Fruit fly (Drosophila melanogaster) whole organism, wandering third instar larva: ENCODE results near the gene eIF3f1.

Experiments
- Abd-B ChIP-seq: fragments of >200 bp; optimal IDR thresholded peaks from 2 replicates; lab custom pipeline; 2017; ENCODE audit warnings: missing biosample characterization, missing genetic modification characterization
- CG32264 ChIP-seq: fragments of 200-800 bp; sonication (Bioruptor generic); optimal IDR thresholded peaks from 2 replicates; lab custom pipeline; 2016; ENCODE audit warnings: missing biosample characterization, missing genetic modification characterization
- CG9705 ChIP-seq: fragments of 200-800 bp; sonication (Bioruptor generic); optimal IDR thresholded peaks from 2 replicates; lab custom pipeline; 2018; ENCODE audit warnings: missing biosample characterization, mild to moderate bottlenecking, missing genetic modification characterization
- CrebA ChIP-seq: fragments of 200-800 bp; sonication (Bioruptor generic); optimal IDR thresholded peaks from 2 replicates; lab custom pipeline; 2016; ENCODE audit warnings: missing biosample characterization, mild to moderate bottlenecking, missing genetic modification characterization, borderline replicate concordance
- Dfd ChIP-seq: fragments of >200 bp; optimal IDR thresholded peaks from 2 replicates; lab custom pipeline; 2017; ENCODE audit warnings: missing biosample characterization, missing genetic modification characterization
- Dif ChIP-seq: fragments of 200-275, 200-300 bp; sonication (Bioruptor generic); optimal IDR thresholded peaks from 2 replicates; lab custom pipeline; 2018; ENCODE audit warnings: missing biosample characterization, missing genetic modification characterization; ENCODE audit not compliant: partially characterized antibody
- GATAd ChIP-seq: sonication (Bioruptor generic); optimal IDR thresholded peaks from 2 replicates; lab custom pipeline; 2016; ENCODE audit warnings: missing biosample characterization, missing genetic modification characterization
- HLH106 ChIP-seq: fragments of 200-800 bp; optimal IDR thresholded peaks from 3 replicates; lab custom pipeline; 2019; ENCODE audit warnings: missing biosample characterization, mild to moderate bottlenecking, missing genetic modification characterization, moderate library complexity
- Hnf4 ChIP-seq: fragments of 200-800 bp; sonication (Bioruptor generic); optimal IDR thresholded peaks from 2 replicates; lab custom pipeline; 2016; ENCODE audit warnings: missing biosample characterization, mild to moderate bottlenecking, missing genetic modification characterization
- Hr78 ChIP-seq: fragments of >200 bp; optimal IDR thresholded peaks from 2 replicates; lab custom pipeline; 2017; ENCODE audit warnings: missing biosample characterization, missing genetic modification characterization
- Hr83 ChIP-seq: fragments of 200-300 bp; sonication (Bioruptor generic); optimal IDR thresholded peaks from 2 replicates; lab custom pipeline; 2016; ENCODE audit warnings: missing biosample characterization, mild to moderate bottlenecking, missing genetic modification characterization, moderate library complexity; ENCODE audit not compliant: poor library complexity, severe bottlenecking
- Mio ChIP-seq: sonication (Bioruptor generic); optimal IDR thresholded peaks from 2 replicates; lab custom pipeline; 2016; ENCODE audit warnings: missing biosample characterization, missing genetic modification characterization
- Myc ChIP-seq: fragments of >200 bp; optimal IDR thresholded peaks from 2 replicates; lab custom pipeline; 2017
- N ChIP-seq: fragments of >200 bp; optimal IDR thresholded peaks from 2 replicates; lab custom pipeline; 2018; ENCODE audit warnings: missing biosample characterization, missing external identifiers, missing genetic modification characterization
- Rel ChIP-seq, 2 experiments: fragments of 200-800 bp; sonication (Bioruptor generic) in 1 of 2; optimal IDR thresholded peaks; 2 replicates in 1 of 2; 3 replicates in 1 of 2; lab custom pipeline; 2016 to 2019; ENCODE audit warnings: mild to moderate bottlenecking in 2 of 2, missing biosample characterization in 2 of 2, missing genetic modification characterization in 2 of 2, moderate library complexity in 1 of 2
- Sp1 ChIP-seq: fragments of 200-800 bp; sonication (Bioruptor generic); optimal IDR thresholded peaks from 3 replicates; lab custom pipeline; 2019; ENCODE audit warnings: missing biosample characterization, mild to moderate bottlenecking, missing genetic modification characterization, moderate library complexity
- Vsx2 ChIP-seq: fragments of 200-300, 225-300 bp; sonication (Bioruptor generic); optimal IDR thresholded peaks from 2 replicates; lab custom pipeline; 2018; ENCODE audit warnings: missing biosample characterization, missing genetic modification characterization; ENCODE audit not compliant: partially characterized antibody
- br ChIP-seq: fragments of 200-800 bp; sonication (Bioruptor generic); optimal IDR thresholded peaks from 2 replicates; lab custom pipeline; 2016; ENCODE audit warnings: missing biosample characterization, missing genetic modification characterization
- brk ChIP-seq: fragments of 200-800 bp; sonication (Bioruptor generic); optimal IDR thresholded peaks from 2 replicates; lab custom pipeline; 2016; ENCODE audit warnings: missing biosample characterization, mild to moderate bottlenecking, missing genetic modification characterization
- dl ChIP-seq, 2 experiments: fragments of 175-275, 200-275 bp in 1 of 2; fragments of 200-275 bp in 1 of 2; sonication (Bioruptor generic); optimal IDR thresholded peaks; lab custom pipeline; 2018; ENCODE audit warnings: mild to moderate bottlenecking in 2 of 2, missing biosample characterization in 2 of 2, missing genetic modification characterization in 2 of 2, moderate library complexity in 2 of 2; ENCODE audit not compliant: partially characterized antibody in 2 of 2, insufficient read depth in 1 of 2
- fru ChIP-seq: fragments of 200-800 bp; sonication (Bioruptor generic); optimal IDR thresholded peaks from 3 replicates; lab custom pipeline; 2016; ENCODE audit warnings: missing biosample characterization, mild to moderate bottlenecking, missing genetic modification characterization
- h ChIP-seq: fragments of 200-800 bp; sonication (Bioruptor generic); optimal IDR thresholded peaks from 3 replicates; lab custom pipeline; 2016; ENCODE audit warnings: missing biosample characterization, mild to moderate bottlenecking, missing genetic modification characterization
- pan ChIP-seq: fragments of >200 bp; optimal IDR thresholded peaks from 2 replicates; lab custom pipeline; 2017
- rgr ChIP-seq: fragments of 200-800 bp; sonication (Bioruptor generic); optimal IDR thresholded peaks from 3 replicates; lab custom pipeline; 2016; ENCODE audit warnings: missing biosample characterization, mild to moderate bottlenecking, missing genetic modification characterization
- sage ChIP-seq: fragments of 200-800 bp; sonication (Bioruptor generic); optimal IDR thresholded peaks from 2 replicates; lab custom pipeline; 2016; ENCODE audit warnings: missing biosample characterization, mild to moderate bottlenecking, missing genetic modification characterization
- sv ChIP-seq: fragments of 200-800 bp; sonication (Bioruptor generic); optimal IDR thresholded peaks from 3 replicates; lab custom pipeline; 2016; ENCODE audit warnings: missing biosample characterization, missing genetic modification characterization
- tai ChIP-seq: sonication (Bioruptor generic); optimal IDR thresholded peaks from 2 replicates; lab custom pipeline; 2016; ENCODE audit warnings: missing biosample characterization, missing genetic modification characterization
- usp ChIP-seq: fragments of >200 bp; optimal IDR thresholded peaks from 2 replicates; lab custom pipeline; 2017; ENCODE audit warnings: missing biosample characterization, missing genetic modification characterization
- woc ChIP-seq: sonication (Bioruptor generic); optimal IDR thresholded peaks from 2 replicates; lab custom pipeline; 2016; ENCODE audit warnings: missing biosample characterization, mild to moderate bottlenecking, missing genetic modification characterization

The eIF3f1 gene

dm6 chr3R:4713775-4714360 lies at the start of gene eIF3f1:
Gene eIF3f1 (minus strand): TSS chr3R:4714182.
- TF ChIP-seq brk (no peak), Hnf4 (GFP tag; lab: Kevin White, UChicago) (peak; percentile 3), Rel (GFP tag; optimal IDR thresholded peaks at IDR 0.05; lab: Kevin White, UChicago) (no peak), Rel (tag; optimal IDR thresholded peaks at IDR 0.05; lab: Kevin White, UChicago) (peak; percentile 8), HLH106 (tag; lab: Kevin White, UChicago) (peak; percentile 32), Hr83 (GFP tag; lab: Kevin White, UChicago) (peak; percentile 1), fru (GFP tag; lab: Kevin White, UChicago) (peak; percentile 27), rgr (GFP tag; lab: Kevin White, UChicago) (no peak), Dif (GFP tag; lab: Kevin White, UChicago) (no peak)

- TF ChIP-seq Hnf4 (GFP tag; lab: Kevin White, UChicago) (peak; percentile 28), CG9705 (GFP tag; lab: Kevin White, UChicago) (no peak), N (GFP tag; lab: Kevin White, UChicago) (no peak), Myc (no peak), br (peak; percentile 38), Mio (GFP tag; lab: Kevin White, UChicago) (no peak), h (GFP tag; lab: Kevin White, UChicago) (peak; percentile 25), Dfd (GFP tag; lab: Kevin White, UChicago) (no peak), GATAd (no peak), rgr (GFP tag; lab: Kevin White, UChicago) (peak; percentile 4), Vsx2 (GFP tag; lab: Kevin White, UChicago) (no peak), sage (GFP tag; lab: Kevin White, UChicago) (peak; percentile 12), pan (lab: Kevin White, UChicago) (no peak), Abd-B (GFP tag; lab: Kevin White, UChicago) (no peak), Hr83 (GFP tag; lab: Kevin White, UChicago) (peak; percentile 37), Sp1 (GFP tag; lab: Kevin White, UChicago) (peak; percentile 77), CrebA (GFP tag; lab: Kevin White, UChicago) (peak; percentile 52)
Observed at dm6 chr3R:4761372-4761771, 47.4 kb upstream of the eIF3f1 start.

- TF ChIP-seq CG32264 (no peak), Mio (GFP tag; lab: Kevin White, UChicago) (no peak), rgr (GFP tag; lab: Kevin White, UChicago) (no peak), dl (GFP tag; optimal IDR thresholded peaks at IDR 0.05; lab: Kevin White, UChicago; ENCODE audit: insufficient read depth in 1 of 2, partially characterized antibody in 2 of 2) (no peak), Hnf4 (GFP tag; lab: Kevin White, UChicago) (no peak), Dfd (GFP tag; lab: Kevin White, UChicago) (no peak), Dif (GFP tag; lab: Kevin White, UChicago) (no peak), Hr83 (GFP tag; lab: Kevin White, UChicago) (no peak), GATAd (no peak)
Observed at dm6 chr3R:4749735-4750134, 35.8 kb upstream of the eIF3f1 start, which contains the start of gene atms. Gene atms (plus strand): TSS chr3R:4750035.

dm6 chr3R:4748888-4749717 lies 35.1 kb upstream of the eIF3f1 start, which contains the start of gene tacc:
Gene tacc (minus strand): TSS chr3R:4749056.
- TF ChIP-seq rgr (GFP tag; lab: Kevin White, UChicago) (no peak), CrebA (GFP tag; lab: Kevin White, UChicago) (no peak), Dif (GFP tag; lab: Kevin White, UChicago) (no peak), Mio (GFP tag; lab: Kevin White, UChicago) (no peak), woc (GFP tag; lab: Kevin White, UChicago) (no peak), Vsx2 (GFP tag; lab: Kevin White, UChicago) (no peak), dl (GFP tag; optimal IDR thresholded peaks at IDR 0.05; lab: Kevin White, UChicago; ENCODE audit: insufficient read depth in 1 of 2, partially characterized antibody in 2 of 2) (no peak), pan (lab: Kevin White, UChicago) (no peak), Rel (GFP tag; optimal IDR thresholded peaks at IDR 0.05; lab: Kevin White, UChicago) (no peak), Rel (tag; optimal IDR thresholded peaks at IDR 0.05; lab: Kevin White, UChicago) (no peak), tai (GFP tag; lab: Kevin White, UChicago) (no peak), Myc (no peak), CG9705 (GFP tag; lab: Kevin White, UChicago) (no peak), sv (GFP tag; lab: Kevin White, UChicago) (no peak), CG32264 (no peak), HLH106 (tag; lab: Kevin White, UChicago) (no peak), usp (GFP tag; lab: Kevin White, UChicago) (no peak), Hr78 (GFP tag; lab: Kevin White, UChicago) (no peak), Hnf4 (GFP tag; lab: Kevin White, UChicago) (no peak)
